Worm (Caenorhabditis elegans) whole organism, midembryonic: ENCODE measurements around the gene R07B1.11.

ENCODE experiments used
- T22C8.4 ChIP-seq: fragments of 200-800 bp; sonication (Bioruptor generic); IDR thresholded peaks from 2 replicates; pipeline ENCODE4 v1.3.6; 2022; ENCODE audit warnings: missing genetic modification characterization, missing compliant biosample characterization
- klf-2 ChIP-seq: fragments of 200-800 bp; sonication (Bioruptor generic); conservative IDR thresholded peaks from 2 replicates; pipeline ENCODE4 v1.3.6; 2022; ENCODE audit warnings: missing genetic modification reagents, missing genetic modification characterization, missing compliant biosample characterization
- med-1 ChIP-seq: sonication (generic microtip); optimal IDR thresholded peaks from 2 replicates; lab custom pipeline; 2017; ENCODE audit warnings: missing genetic modification characterization, mild to moderate bottlenecking, missing compliant biosample characterization, antibody characterized with exemption, missing genetic modification reagents; ENCODE audit not compliant: insufficient read depth
- tab-1 ChIP-seq: fragments of 200-800 bp; sonication (Bioruptor generic); IDR thresholded peaks from 2 replicates; pipeline ENCODE4 v1.3.6; 2022; ENCODE audit warnings: missing genetic modification characterization, missing compliant biosample characterization
- ztf-23 ChIP-seq: fragments of 200-800 bp; sonication (Bioruptor generic); IDR thresholded peaks from 2 replicates; pipeline ENCODE4 v1.3.6; 2022; ENCODE audit warnings: missing genetic modification reagents, missing genetic modification characterization, missing compliant biosample characterization
- ztf-29 ChIP-seq: fragments of 200-800 bp; sonication (Bioruptor generic); IDR thresholded peaks from 2 replicates; pipeline ENCODE4 v1.3.6; 2022; ENCODE audit warnings: missing genetic modification reagents, missing genetic modification characterization, missing compliant biosample characterization

DNA sequence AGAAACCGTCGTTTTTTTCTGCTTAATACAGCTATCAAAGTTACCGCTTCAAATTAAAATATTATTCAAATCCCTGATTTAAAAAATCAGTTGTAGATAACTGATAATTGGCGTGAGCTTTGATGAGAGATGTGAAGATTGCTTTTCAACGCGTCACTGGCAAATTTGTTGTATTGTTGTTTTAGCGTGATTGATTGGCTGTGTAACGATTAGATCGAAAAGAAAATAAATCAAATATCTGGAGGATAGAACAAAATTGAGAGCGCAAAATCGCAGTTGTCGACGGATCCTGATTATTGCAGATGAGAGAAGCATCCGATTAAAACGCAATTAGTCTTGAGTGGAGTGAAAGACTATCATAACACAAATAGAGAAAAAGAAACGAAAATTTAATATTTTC lies 15.9 kb upstream of the R07B1.11 start:
- TF ChIP-seq tab-1 (GFP tag; lab: Robert Waterston, UW) (no peak), ztf-29 (no peak), ztf-23 (GFP tag; lab: Robert Waterston, UW) (no peak), klf-2 (GFP tag; lab: Robert Waterston, UW) (no peak), T22C8.4 (GFP tag; lab: Robert Waterston, UW) (no peak), med-1 (GFP tag; lab: Kevin White, UChicago) (no peak)
